Worm (Caenorhabditis elegans) whole organism, L4/young adult: ENCODE data around the gene mon-2.

Experiments
- W03F9.2 ChIP-seq: fragments of 150-350 bp; optimal IDR thresholded peaks from 2 replicates; lab custom pipeline; 2014; ENCODE audit warnings: missing biosample characterization, missing genetic modification characterization
- dao-5 ChIP-seq: sonication (generic microtip); optimal IDR thresholded peaks from 2 replicates; lab custom pipeline; 2016; ENCODE audit warnings: missing genotype, missing genetic modification characterization, moderate library complexity, missing compliant biosample characterization
- him-1 ChIP-seq: sonication (generic microtip); optimal IDR thresholded peaks from 2 replicates; lab custom pipeline; 2016; ENCODE audit warnings: missing genotype, missing genetic modification reagents, missing genetic modification characterization, missing compliant biosample characterization

DNA sequence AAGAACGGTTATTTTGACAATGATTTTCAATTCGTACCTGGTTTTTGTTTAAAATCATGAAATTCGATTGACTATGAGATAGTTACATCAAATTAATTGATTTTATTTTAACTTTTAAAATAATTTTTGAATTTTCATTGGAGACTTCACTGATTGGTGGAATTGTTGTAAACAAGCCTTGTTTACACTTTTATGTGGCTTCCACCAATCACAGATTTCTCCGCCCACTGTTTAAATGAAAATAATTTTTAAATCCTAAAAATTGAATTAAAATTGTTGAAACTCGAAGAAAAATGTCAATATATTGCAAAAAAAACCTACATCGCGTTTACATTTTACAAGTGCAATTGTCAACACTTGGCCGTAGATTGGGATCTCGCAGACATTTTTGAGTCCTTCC is 24.0 kb downstream of the mon-2 start:
- TF ChIP-seq W03F9.2 (tag; lab: Kevin White, UChicago), result no peak
- TF ChIP-seq him-1 (tag; lab: Kevin White, UChicago), result no peak
- TF ChIP-seq dao-5 (tag; lab: Kevin White, UChicago), result no peak
